Worm (Caenorhabditis elegans): ENCODE results near the gene mltn-10.

The mltn-10 gene

ce11 chrII:14622758-14623157 is at the start of gene mltn-10:
TSS of gene mltn-10 (plus strand) at chrII:14623058.
- TF ChIP-seq unc-62 (GFP tag; optimal IDR thresholded peaks at IDR 0.05) = no peak

- no peak for TF ChIP-seq unc-62 (GFP tag; optimal IDR thresholded peaks at IDR 0.05)
These were observed 49.5 kb upstream of the mltn-10 start, which contains the start of gene madf-5 for ce11 chrII:14573315-14573714. TSS of gene madf-5 (plus strand) at chrII:14573615.

- no peak for TF ChIP-seq unc-62 (GFP tag; optimal IDR thresholded peaks at IDR 0.05)
These were observed 48.1 kb upstream of the mltn-10 start for ce11 chrII:14574790-14575189.

- no peak for TF ChIP-seq unc-62 (GFP tag; optimal IDR thresholded peaks at IDR 0.05)
These were observed 46.4 kb upstream of the mltn-10 start, which contains the start of gene C01G12.13 for ce11 chrII:14576429-14576828. TSS of gene C01G12.13 (plus strand) at chrII:14576729.

ce11 chrII:14578013-14578412 is 44.8 kb upstream of the mltn-10 start, which contains the start of gene nspb-7:
TSS of gene nspb-7 (plus strand) at chrII:14578313.
- TF ChIP-seq unc-62 (GFP tag; optimal IDR thresholded peaks at IDR 0.05) = no peak

ce11 chrII:14578716-14579115 is 44.1 kb upstream of the mltn-10 start, which contains the start of gene C01G12.9:
TSS of gene C01G12.9 (plus strand) at chrII:14579016.
- TF ChIP-seq unc-62 (GFP tag; optimal IDR thresholded peaks at IDR 0.05) = no peak

- no peak for TF ChIP-seq unc-62 (GFP tag; optimal IDR thresholded peaks at IDR 0.05)
These were observed 42.3 kb upstream of the mltn-10 start, which contains the start of the genes nspb-8 and nspb-9 for ce11 chrII:14580549-14580948. TSS of gene nspb-8 (minus strand) at chrII:14580649. TSS of gene nspb-9 (plus strand) at chrII:14580859.

ce11 chrII:14582206-14582605 is 40.7 kb upstream of the mltn-10 start, which contains the start of gene C01G12.3:
TSS of gene C01G12.3 (minus strand) at chrII:14582306.
- no peak for TF ChIP-seq unc-62 (GFP tag; optimal IDR thresholded peaks at IDR 0.05)

ce11 chrII:14587407-14587806 is 35.5 kb upstream of the mltn-10 start, which contains the start of gene C01G12.5:
TSS of gene C01G12.5 (minus strand) at chrII:14587507.
- no peak for TF ChIP-seq unc-62 (GFP tag; optimal IDR thresholded peaks at IDR 0.05)

ce11 chrII:14588162-14588561 is 34.7 kb upstream of the mltn-10 start, which contains the start of gene nspb-10:
TSS of gene nspb-10 (minus strand) at chrII:14588262.
- no peak for TF ChIP-seq unc-62 (GFP tag; optimal IDR thresholded peaks at IDR 0.05)

- TF ChIP-seq unc-62 (GFP tag; optimal IDR thresholded peaks at IDR 0.05) = no peak
These were observed 31.2 kb upstream of the mltn-10 start, which contains the start of gene C01G12.7 for ce11 chrII:14591699-14592098. TSS of gene C01G12.7 (minus strand) at chrII:14591893.

ce11 chrII:14592629-14593028 is 30.2 kb upstream of the mltn-10 start:
- TF ChIP-seq unc-62 (GFP tag; optimal IDR thresholded peaks at IDR 0.05) = no peak

ce11 chrII:14593281-14593680 is 29.6 kb upstream of the mltn-10 start, which contains the start of gene catp-4:
TSS of gene catp-4 (plus strand) at chrII:14593581.
- no peak for TF ChIP-seq unc-62 (GFP tag; optimal IDR thresholded peaks at IDR 0.05)

- no peak for TF ChIP-seq unc-62 (GFP tag; optimal IDR thresholded peaks at IDR 0.05)
These were observed 25.1 kb upstream of the mltn-10 start for ce11 chrII:14597788-14598187.

- TF ChIP-seq unc-62 (GFP tag; optimal IDR thresholded peaks at IDR 0.05) = no peak
These were observed 24.5 kb upstream of the mltn-10 start for ce11 chrII:14598367-14598766.

ce11 chrII:14599284-14599862 is 23.5 kb upstream of the mltn-10 start:
- no peak for TF ChIP-seq unc-62 (GFP tag; optimal IDR thresholded peaks at IDR 0.05)

- TF ChIP-seq unc-62 (GFP tag; optimal IDR thresholded peaks at IDR 0.05) = no peak
These were observed 22.8 kb upstream of the mltn-10 start for ce11 chrII:14599933-14600630.

Measured in whole organism, dauer.